Fruit fly (Drosophila melanogaster): ENCODE data around the gene Hk.

The Hk gene

DNA sequence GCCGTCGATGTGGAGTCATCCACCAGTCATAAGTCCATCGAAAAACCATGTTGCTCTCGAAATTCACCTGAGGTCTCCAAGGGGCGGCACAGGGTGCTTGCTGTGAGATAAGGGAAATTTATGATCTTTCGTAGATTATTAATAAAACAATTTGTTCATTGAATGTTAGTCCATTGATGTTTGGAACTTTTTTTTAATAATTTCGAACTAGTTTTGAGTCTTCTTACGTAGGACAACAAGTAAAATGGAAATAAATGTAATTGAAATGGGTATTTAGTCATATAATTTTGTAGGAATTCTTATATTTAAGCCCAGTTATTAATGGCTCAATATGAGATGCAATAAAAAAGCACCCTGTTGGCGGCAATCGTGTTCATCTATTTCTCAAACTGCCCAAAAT lies 30.8 kb downstream of the Hk start (continued):
- peak; percentile 74 for TF ChIP-seq Rfx (GFP tag; IDR thresholded peaks at IDR 0.05)
- no peak for TF ChIP-seq GATAe (GFP tag; conservative IDR thresholded peaks at IDR 0.05)
- peak; percentile 75 for TF ChIP-seq CG12299 (tag; optimal IDR thresholded peaks at IDR 0.05)
- TF ChIP-seq otp (GFP tag; IDR thresholded peaks at IDR 0.05), result 0 out of 3 replicates have a peak, but pooled peaks have one; percentile 32
- peak; percentile 61 for TF ChIP-seq Hr3 (GFP tag; optimal IDR thresholded peaks at IDR 0.05)
- TF ChIP-seq gcm (GFP tag; optimal IDR thresholded peaks at IDR 0.05), result peak; percentile 81
- TF ChIP-seq CG18619 (GFP tag; optimal IDR thresholded peaks at IDR 0.05), result peak; percentile 78
- peak; percentile 80 for TF ChIP-seq phol (tag; optimal IDR thresholded peaks at IDR 0.05)
- peak; percentile 10; the same call in 1 of the 2 replicates for TF ChIP-seq onecut (GFP tag; IDR thresholded peaks at IDR 0.05)
- TF ChIP-seq CG8359 (GFP tag; optimal IDR thresholded peaks at IDR 0.05; ENCODE audit: borderline replicate concordance), result no peak
- TF ChIP-seq sqz (GFP tag; optimal IDR thresholded peaks at IDR 0.05), result peak; percentile 61
- no peak for TF ChIP-seq CG1024 (GFP tag; IDR thresholded peaks at IDR 0.05)
- TF ChIP-seq CG7839 (tag; optimal IDR thresholded peaks at IDR 0.05), result peak; percentile 80
- peak; percentile 61 for TF ChIP-seq CG1233 (GFP tag; optimal IDR thresholded peaks at IDR 0.05)
- peak; percentile 24 for TF ChIP-seq Mad (GFP tag; optimal IDR thresholded peaks at IDR 0.05)
- peak; percentile 43 for TF ChIP-seq CG1602 (GFP tag; optimal IDR thresholded peaks at IDR 0.05)
- no peak for TF ChIP-seq corto (GFP tag; optimal IDR thresholded peaks at IDR 0.05)
- TF ChIP-seq CG7372 (GFP tag; IDR thresholded peaks at IDR 0.05), result peak; percentile 30; the same call in 1 of the 2 replicates
- no peak for TF ChIP-seq hb (GFP tag; IDR thresholded peaks at IDR 0.05; ENCODE audit: partially characterized antibody)
- peak; percentile 33 for TF ChIP-seq lilli (GFP tag; optimal IDR thresholded peaks at IDR 0.05)
- peak; percentile 54 to 72 for TF ChIP-seq dpn (GFP tag; optimal IDR thresholded peaks at IDR 0.05)
- TF ChIP-seq CG3847 (GFP tag; IDR thresholded peaks at IDR 0.05), result peak; percentile 50; the same call in 1 of the 2 replicates
- no peak for TF ChIP-seq Oaz (GFP tag; IDR thresholded peaks at IDR 0.05)
- TF ChIP-seq CG31365 (tag; optimal IDR thresholded peaks at IDR 0.05), result peak; percentile 15
- no peak for TF ChIP-seq tll (GFP tag; optimal IDR thresholded peaks at IDR 0.05)
- TF ChIP-seq ranshi (GFP tag; IDR thresholded peaks at IDR 0.05), result peak; percentile 64
- TF ChIP-seq Bgb (GFP tag; IDR thresholded peaks at IDR 0.05; ENCODE audit: partially characterized antibody), result no peak
- peak; percentile 74 for TF ChIP-seq HHEX (GFP tag; optimal IDR thresholded peaks at IDR 0.05)
- peak; percentile 52 for TF ChIP-seq vvl (GFP tag; IDR thresholded peaks at IDR 0.05)
- peak; percentile 6 for TF ChIP-seq CG2202 (tag; optimal IDR thresholded peaks at IDR 0.05)
- TF ChIP-seq Ssrp (tag; optimal IDR thresholded peaks at IDR 0.05), result peak; percentile 80
- peak; percentile 60 for TF ChIP-seq Fer3 (tag; optimal IDR thresholded peaks at IDR 0.05)
- no peak for TF ChIP-seq amos (GFP tag; IDR thresholded peaks at IDR 0.05; ENCODE audit: partially characterized antibody)
- peak; percentile 68 for TF ChIP-seq CG12744 (GFP tag; optimal IDR thresholded peaks at IDR 0.05)
- peak; percentile 82 for TF ChIP-seq Med (GFP tag)
- peak; percentile 49 for TF ChIP-seq CG12942 (GFP tag; optimal IDR thresholded peaks at IDR 0.05)
- TF ChIP-seq NFAT (GFP tag; IDR thresholded peaks at IDR 0.05), result peak; percentile 29; the same call in 1 of the 2 replicates
- TF ChIP-seq Pdp1 (GFP tag; optimal IDR thresholded peaks at IDR 0.05), result peak; percentile 54 to 60
- TF ChIP-seq CG3065 (GFP tag; optimal IDR thresholded peaks at IDR 0.05), result peak; percentile 9
- peak; percentile 36 for TF ChIP-seq CG4328 (GFP tag; optimal IDR thresholded peaks at IDR 0.05)
- TF ChIP-seq CG12769 (tag; optimal IDR thresholded peaks at IDR 0.05), result peak; percentile 12
- peak; percentile 4 for TF ChIP-seq NK7.1 (GFP tag; optimal IDR thresholded peaks at IDR 0.05)
- TF ChIP-seq vnd (GFP tag; IDR thresholded peaks at IDR 0.05; ENCODE audit: partially characterized antibody), result no peak
- TF ChIP-seq CG6272 (GFP tag; IDR thresholded peaks at IDR 0.05), result no peak; the same call in 1 of the 2 replicates
- TF ChIP-seq jumu (GFP tag; optimal IDR thresholded peaks at IDR 0.05), result peak; percentile 28
- peak; percentile 46 for TF ChIP-seq CG11398 (GFP tag; optimal IDR thresholded peaks at IDR 0.05)
- peak; percentile 38 for TF ChIP-seq pum (GFP tag; optimal IDR thresholded peaks at IDR 0.05)
- TF ChIP-seq CG10267 (tag; optimal IDR thresholded peaks at IDR 0.05), result peak; percentile 58
- no peak for TF ChIP-seq CG11560 (tag; IDR thresholded peaks at IDR 0.05)
- no peak for TF ChIP-seq zfh1 (GFP tag; IDR thresholded peaks at IDR 0.05)

Data from whole organism, embryonic.